Worm (Caenorhabditis elegans): Measurements from ENCODE around the gene ZK470.1.

DNA sequence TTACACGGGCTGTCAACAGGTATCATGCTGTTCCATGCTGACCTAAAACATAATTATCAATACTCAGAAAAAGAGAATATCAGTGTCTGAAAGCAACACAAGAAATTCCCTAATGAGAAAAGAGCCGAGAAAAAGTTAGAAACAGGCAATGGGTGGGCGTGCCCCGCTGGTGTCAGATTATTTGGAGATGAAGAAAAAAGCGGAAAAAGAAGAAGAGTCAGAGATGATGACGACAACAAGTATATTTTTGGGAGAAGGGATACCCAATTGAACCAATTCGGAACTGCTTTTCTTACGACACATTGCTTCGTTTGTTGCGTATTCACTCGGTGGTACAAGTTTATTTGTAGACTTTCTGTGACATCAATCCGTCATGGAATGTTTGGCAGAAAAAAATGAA, 32.9 kb downstream of the ZK470.1 start, which contains the start of gene F20B6.4:
- TF ChIP-seq cog-1 (tag; optimal IDR thresholded peaks at IDR 0.05) (no peak), flt-1 (GFP tag; IDR thresholded peaks at IDR 0.05) (no peak), ztf-29 (GFP tag; IDR thresholded peaks at IDR 0.05) (no peak)
